Worm (Caenorhabditis elegans) whole organism, L1 larva: ENCODE results near the gene Y45F3A.4.

ENCODE experiments used
- C16A3.4 ChIP-seq: fragments of 150-350 bp; optimal IDR thresholded peaks from 2 replicates; lab custom pipeline; 2014; ENCODE audit warnings: missing biosample characterization, missing genetic modification characterization
- F16B12.6 ChIP-seq: fragments of 150-350 bp; optimal IDR thresholded peaks from 2 replicates; lab custom pipeline; 2014; ENCODE audit warnings: missing biosample characterization, missing genetic modification characterization
- Y116A8C.19 ChIP-seq: sonication (generic microtip); optimal IDR thresholded peaks from 2 replicates; lab custom pipeline; 2016; ENCODE audit warnings: missing compliant biosample characterization, missing genetic modification characterization, borderline replicate concordance
- aha-1 ChIP-seq: fragments of 150-350 bp; optimal IDR thresholded peaks from 2 replicates; lab custom pipeline; 2014; ENCODE audit warnings: missing biosample characterization, missing genetic modification characterization
- blmp-1 ChIP-seq: fragments of 150-350 bp; optimal IDR thresholded peaks from 2 replicates; lab custom pipeline; 2014; ENCODE audit warnings: missing biosample characterization, missing genetic modification characterization
- ces-1 ChIP-seq: fragments of 150-350 bp; optimal IDR thresholded peaks from 2 replicates; lab custom pipeline; 2014; ENCODE audit warnings: missing biosample characterization, missing genetic modification reagents, missing genetic modification characterization
- dpl-1 ChIP-seq, 3 experiments: fragments of 150-350 bp in 2 of 3; sonication (generic microtip) in 1 of 3; optimal IDR thresholded peaks; 2 replicates each; lab custom pipeline; 2014 to 2017; ENCODE audit warnings: missing biosample characterization in 3 of 3, missing genetic modification characterization in 3 of 3, missing genetic modification reagents in 3 of 3
- dsc-1 ChIP-seq: sonication (generic microtip); optimal IDR thresholded peaks from 2 replicates; lab custom pipeline; 2016; ENCODE audit warnings: mild to moderate bottlenecking, missing genetic modification characterization, missing compliant biosample characterization
- efl-1 ChIP-seq, 4 experiments: fragments of 150-350 bp; optimal IDR thresholded peaks in 3 of 4; peaks in 1 of 4; 1 replicate in 1 of 4; 2 replicates in 3 of 4; lab custom pipeline; 2014; ENCODE audit warnings: missing biosample characterization in 2 of 4, missing genetic modification characterization in 2 of 4, missing genetic modification reagents in 2 of 4
- egl-13 ChIP-seq: sonication (generic microtip); optimal IDR thresholded peaks from 2 replicates; lab custom pipeline; 2016; ENCODE audit warnings: missing genotype, missing genetic modification reagents, missing genetic modification characterization, missing compliant biosample characterization
- elt-3 ChIP-seq, 6 experiments: fragments of 150-350 bp in 1 of 6; sonication (generic microtip); optimal IDR thresholded peaks; 2 replicates each; lab custom pipeline; 2017 to 2018; ENCODE audit warnings: missing biosample characterization in 6 of 6, missing genetic modification characterization in 6 of 6, inconsistent platforms in 1 of 6
- ets-5 ChIP-seq: fragments of 200-800 bp; sonication (Bioruptor generic); IDR thresholded peaks from 2 replicates; pipeline ENCODE4 v1.3.6; 2022; ENCODE audit warnings: missing genetic modification characterization, missing compliant biosample characterization
- fkh-8 ChIP-seq: sonication (generic microtip); optimal IDR thresholded peaks from 2 replicates; lab custom pipeline; 2016; ENCODE audit warnings: mild to moderate bottlenecking, missing genetic modification characterization, missing compliant biosample characterization
- hlh-17 ChIP-seq: fragments of 200-800 bp; sonication (Bioruptor generic); optimal IDR thresholded peaks from 2 replicates; lab custom pipeline; 2018; ENCODE audit warnings: missing genetic modification characterization, mild to moderate bottlenecking, missing compliant biosample characterization, moderate library complexity, borderline replicate concordance
- irx-1 ChIP-seq: sonication (generic microtip); optimal IDR thresholded peaks from 2 replicates; lab custom pipeline; 2016; ENCODE audit warnings: missing genetic modification characterization, missing compliant biosample characterization
- isw-1 ChIP-seq: fragments of 200-800 bp; sonication (Bioruptor generic); IDR thresholded peaks from 2 replicates; pipeline ENCODE4 v1.3.6; 2022; ENCODE audit warnings: missing genetic modification characterization, missing compliant biosample characterization
- lin-14 ChIP-seq: fragments of 200-800 bp; sonication (Bioruptor generic); optimal IDR thresholded peaks from 2 replicates; lab custom pipeline; 2018; ENCODE audit warnings: mild to moderate bottlenecking, missing genetic modification characterization, moderate library complexity, missing compliant biosample characterization
- lsy-2 ChIP-seq, 2 experiments: fragments of 150-350 bp; optimal IDR thresholded peaks; 2 replicates each; lab custom pipeline; 2014; ENCODE audit warnings: missing biosample characterization in 2 of 2, missing genetic modification characterization in 2 of 2
- mef-2 ChIP-seq: fragments of 150-350 bp; optimal IDR thresholded peaks from 2 replicates; lab custom pipeline; 2014; ENCODE audit warnings: missing biosample characterization, missing genetic modification characterization
- mep-1 ChIP-seq: fragments of 150-350 bp; optimal IDR thresholded peaks from 2 replicates; lab custom pipeline; 2014; ENCODE audit warnings: missing biosample characterization, missing genetic modification characterization
- nhr-12 ChIP-seq: sonication (generic microtip); optimal IDR thresholded peaks from 2 replicates; lab custom pipeline; 2017; ENCODE audit warnings: missing biosample characterization, missing genetic modification characterization
- nhr-20 ChIP-seq: sonication (generic microtip); optimal IDR thresholded peaks from 2 replicates; lab custom pipeline; 2016; ENCODE audit warnings: mild to moderate bottlenecking, missing genetic modification characterization, missing compliant biosample characterization
- nhr-47 ChIP-seq: sonication (generic microtip); optimal IDR thresholded peaks from 2 replicates; lab custom pipeline; 2016; ENCODE audit warnings: mild to moderate bottlenecking, missing genetic modification characterization, moderate library complexity, missing compliant biosample characterization
- nhr-71 ChIP-seq: sonication (generic microtip); optimal IDR thresholded peaks from 2 replicates; lab custom pipeline; 2016; ENCODE audit warnings: mild to moderate bottlenecking, missing genetic modification characterization, moderate library complexity, missing compliant biosample characterization
- nhr-76 ChIP-seq: sonication (generic microtip); optimal IDR thresholded peaks from 2 replicates; lab custom pipeline; 2017; ENCODE audit warnings: missing biosample characterization, missing genetic modification characterization
- nhr-77 ChIP-seq: fragments of 150-350 bp; optimal IDR thresholded peaks from 2 replicates; lab custom pipeline; 2014; ENCODE audit warnings: missing biosample characterization, missing genetic modification characterization
- nhr-84 ChIP-seq: sonication (generic microtip); optimal IDR thresholded peaks from 2 replicates; lab custom pipeline; 2017; ENCODE audit warnings: missing biosample characterization, missing genetic modification characterization
- nhr-85 ChIP-seq: sonication (generic microtip); peaks from one replicate; lab custom pipeline; 2016; ENCODE audit warnings: missing genetic modification characterization, inconsistent platforms, missing compliant biosample characterization
- pag-3 ChIP-seq: sonication (generic microtip); optimal IDR thresholded peaks from 2 replicates; lab custom pipeline; 2017; ENCODE audit warnings: missing genetic modification characterization, mild to moderate bottlenecking, missing compliant biosample characterization, antibody characterized with exemption, borderline replicate concordance; ENCODE audit not compliant: insufficient read depth
- skn-1 ChIP-seq: fragments of 150-350 bp; optimal IDR thresholded peaks from 2 replicates; lab custom pipeline; 2014; ENCODE audit warnings: missing biosample characterization, missing genetic modification characterization
- snpc-4 ChIP-seq: fragments of 150-350 bp; optimal IDR thresholded peaks from 2 replicates; lab custom pipeline; 2014; ENCODE audit warnings: missing biosample characterization, missing genetic modification characterization
- snu-23 ChIP-seq: sonication (generic microtip); optimal IDR thresholded peaks from 2 replicates; lab custom pipeline; 2016; ENCODE audit warnings: missing genetic modification characterization, missing compliant biosample characterization
- sox-4 ChIP-seq: sonication (generic microtip); optimal IDR thresholded peaks from 2 replicates; lab custom pipeline; 2016; ENCODE audit warnings: missing genetic modification characterization, missing compliant biosample characterization
- unc-30 ChIP-seq: sonication (generic microtip); optimal IDR thresholded peaks from 2 replicates; lab custom pipeline; 2017; ENCODE audit warnings: missing biosample characterization, missing genetic modification characterization
- unc-62 ChIP-seq: fragments of 150-350 bp; optimal IDR thresholded peaks from 2 replicates; lab custom pipeline; 2014; ENCODE audit warnings: missing biosample characterization, missing genetic modification reagents, missing genetic modification characterization
- unc-86 ChIP-seq: sonication (generic microtip); optimal IDR thresholded peaks from 2 replicates; lab custom pipeline; 2016; ENCODE audit warnings: missing genetic modification characterization, missing compliant biosample characterization
- unc-98 ChIP-seq: fragments of 200-800 bp; sonication (Bioruptor generic); IDR thresholded peaks from 2 replicates; pipeline ENCODE4 v1.3.6; 2022; ENCODE audit warnings: missing genetic modification characterization, missing compliant biosample characterization
- xbp-1 ChIP-seq: sonication (generic microtip); optimal IDR thresholded peaks from 2 replicates; lab custom pipeline; 2016; ENCODE audit warnings: missing genetic modification characterization, missing compliant biosample characterization
- zip-4 ChIP-seq: fragments of 200-800 bp; sonication (Bioruptor generic); optimal IDR thresholded peaks from 2 replicates; lab custom pipeline; 2018; ENCODE audit warnings: mild to moderate bottlenecking, missing genetic modification characterization, moderate library complexity, missing compliant biosample characterization
- ztf-11 ChIP-seq, 2 experiments: sonication (generic microtip); optimal IDR thresholded peaks; 2 replicates each; lab custom pipeline; 2016 to 2017; ENCODE audit warnings: missing genetic modification characterization in 2 of 2, missing biosample characterization in 1 of 2, missing compliant biosample characterization in 1 of 2

Gene Y45F3A.4

ce11 chrIII:10580206-10580605 is 5.0 kb upstream of the Y45F3A.4 start:
- TF ChIP-seq mef-2 (tag; lab: Kevin White, UChicago), result no peak
- TF ChIP-seq snpc-4 (tag; lab: Kevin White, UChicago), result peak; percentile 19
- TF ChIP-seq efl-1 (optimal IDR thresholded peaks at IDR 0.05; lab: Kevin White, UChicago), result no peak
- peak in 1 of 2 experiments; percentile 74 for TF ChIP-seq efl-1 (GFP tag; optimal IDR thresholded peaks at IDR 0.05 in 1 of 2; lab: Kevin White, UChicago)
- TF ChIP-seq lin-14 (GFP tag; lab: Kevin White, UChicago), result peak; percentile 41

- TF ChIP-seq Y116A8C.19 (tag; lab: Kevin White, UChicago) (no peak), sox-4 (tag; lab: Kevin White, UChicago) (no peak), nhr-71 (tag; lab: Kevin White, UChicago) (peak; percentile 22), lin-14 (GFP tag; lab: Kevin White, UChicago) (peak; percentile 57), xbp-1 (tag; lab: Kevin White, UChicago) (no peak), unc-86 (tag; lab: Kevin White, UChicago) (peak; percentile 41), nhr-47 (tag; lab: Kevin White, UChicago) (no peak), nhr-77 (tag; lab: Kevin White, UChicago) (no peak), fkh-8 (peak; percentile 9), nhr-85 (no peak), nhr-84 (tag; lab: Kevin White, UChicago) (no peak), blmp-1 (no peak), egl-13 (tag; lab: Kevin White, UChicago) (peak; percentile 76), lsy-2 (tag; optimal IDR thresholded peaks at IDR 0.05; lab: Kevin White, UChicago) (no peak), unc-30 (tag; lab: Kevin White, UChicago) (no peak), dpl-1 (GFP tag; optimal IDR thresholded peaks at IDR 0.05; lab: Kevin White, UChicago) (no peak), nhr-76 (no peak)
- TF ChIP-seq, all 84 proteins: peak for 5
These were observed 3.7 kb upstream of the Y45F3A.4 start for ce11 chrIII:10578873-10579272.

ce11 chrIII:10577782-10578181 is 2.6 kb upstream of the Y45F3A.4 start:
- no peak for TF ChIP-seq unc-98 (GFP tag; lab: Robert Waterston, UW)
- TF ChIP-seq nhr-85, result peak; percentile 65
- TF ChIP-seq nhr-20, result peak; percentile 26
- TF ChIP-seq skn-1 (tag; lab: Kevin White, UChicago), result no peak
- TF ChIP-seq mep-1, result peak; percentile 56
- TF ChIP-seq lin-14 (GFP tag; lab: Kevin White, UChicago), result peak; percentile 76
- no peak for TF ChIP-seq C16A3.4 (tag; lab: Kevin White, UChicago)
- TF ChIP-seq snu-23 (GFP tag; lab: Kevin White, UChicago), result peak; percentile 41
- no peak for TF ChIP-seq nhr-77 (tag; lab: Kevin White, UChicago)
- TF ChIP-seq unc-62, result no peak
- TF ChIP-seq blmp-1, result peak; percentile 10

ce11 chrIII:10576316-10576715 is 1.1 kb upstream of the Y45F3A.4 start:
- TF ChIP-seq snpc-4 (tag; lab: Kevin White, UChicago), result peak; percentile 4

ce11 chrIII:10569246-10569645 is 6.0 kb downstream of the Y45F3A.4 start:
- no peak for TF ChIP-seq ets-5 (GFP tag; lab: Robert Waterston, UW)
- no peak for TF ChIP-seq nhr-12
- no peak for TF ChIP-seq F16B12.6 (tag; lab: Kevin White, UChicago)
- TF ChIP-seq ces-1, result no peak
- TF ChIP-seq dpl-1 (GFP tag; optimal IDR thresholded peaks at IDR 0.05; lab: Kevin White, UChicago), result no peak
- no peak for TF ChIP-seq nhr-71 (tag; lab: Kevin White, UChicago)
- TF ChIP-seq pag-3 (tag; lab: Kevin White, UChicago), result no peak
- TF ChIP-seq isw-1 (GFP tag; lab: Robert Waterston, UW), result no peak
- TF ChIP-seq irx-1, result no peak
- TF ChIP-seq dsc-1 (tag; lab: Kevin White, UChicago), result no peak
- TF ChIP-seq aha-1 (tag; lab: Kevin White, UChicago), result no peak
- TF ChIP-seq hlh-17 (GFP tag; lab: Kevin White, UChicago), result no peak
- no peak for TF ChIP-seq ztf-11 (tag; optimal IDR thresholded peaks at IDR 0.05; lab: Kevin White, UChicago)
- TF ChIP-seq zip-4 (GFP tag; lab: Kevin White, UChicago), result no peak
- no peak for TF ChIP-seq elt-3 (tag; optimal IDR thresholded peaks at IDR 0.05; lab: Kevin White, UChicago)
- TF ChIP-seq, all 84 proteins: peak for 0
